Fruit fly (Drosophila melanogaster): ENCODE measurements around the gene CG13707.
A peak's percentile ranks its signal among the peaks of the same experiment; 100 is the strongest.

Gene CG13707

DNA sequence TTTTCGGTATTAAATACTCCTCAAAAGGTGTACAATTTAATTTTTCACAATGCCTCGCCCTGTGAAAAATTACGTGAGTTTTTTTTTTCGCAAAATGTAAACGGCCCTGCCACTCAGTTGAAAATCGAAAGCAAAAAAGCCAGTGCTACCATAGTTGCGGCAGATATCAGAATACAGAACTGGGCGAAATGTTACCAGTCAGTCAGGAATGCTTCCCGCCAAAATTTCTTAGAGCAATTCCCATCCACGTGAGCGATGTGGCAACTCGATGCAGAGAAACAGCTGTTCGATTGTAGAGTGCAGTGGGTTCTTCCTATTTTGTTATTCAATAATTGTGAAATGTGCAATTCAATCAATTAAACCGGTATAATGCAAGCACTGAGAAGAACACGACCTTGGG, 14.3 kb downstream of the CG13707 start, which contains the start of the genes Dhc64C and LeuRS-m:
Gene Dhc64C, minus strand, starts transcription at position 104 of the 400 bp plus-strand sequence.
Gene LeuRS-m, plus strand, starts transcription at position 270 of the 400 bp plus-strand sequence.
- TF ChIP-seq kay (GFP tag; ENCODE audit: borderline replicate concordance) (no peak), CG33017 (tag; optimal IDR thresholded peaks at IDR 0.05) (peak; percentile 2), pad (GFP tag; optimal IDR thresholded peaks at IDR 0.05) (no peak), tj (GFP tag; optimal IDR thresholded peaks at IDR 0.05) (no peak), Crg-1 (GFP tag; optimal IDR thresholded peaks at IDR 0.05) (no peak), CG14711 (tag; optimal IDR thresholded peaks at IDR 0.05) (peak; percentile 23), bab1 (GFP tag; optimal IDR thresholded peaks at IDR 0.05) (peak; percentile 66), CG5204 (GFP tag; optimal IDR thresholded peaks at IDR 0.05) (no peak), CG7101 (tag; optimal IDR thresholded peaks at IDR 0.05) (peak; percentile 25), CG7045 (GFP tag; optimal IDR thresholded peaks at IDR 0.05) (peak; percentile 5), cnc (optimal IDR thresholded peaks at IDR 0.05) (no peak), toe (GFP tag; optimal IDR thresholded peaks at IDR 0.05) (peak; percentile 63), cic (GFP tag; optimal IDR thresholded peaks at IDR 0.05) (peak; percentile 29), CG11617 (GFP tag; optimal IDR thresholded peaks at IDR 0.05) (no peak), CG1620 (GFP tag; optimal IDR thresholded peaks at IDR 0.05) (peak; percentile 53), Mnt (GFP tag; optimal IDR thresholded peaks at IDR 0.05) (peak; percentile 59), Clk (GFP tag; optimal IDR thresholded peaks at IDR 0.05) (no peak), ovo (GFP tag; optimal IDR thresholded peaks at IDR 0.05) (no peak), Hr96 (GFP tag; optimal IDR thresholded peaks at IDR 0.05) (peak; percentile 48)

DNA sequence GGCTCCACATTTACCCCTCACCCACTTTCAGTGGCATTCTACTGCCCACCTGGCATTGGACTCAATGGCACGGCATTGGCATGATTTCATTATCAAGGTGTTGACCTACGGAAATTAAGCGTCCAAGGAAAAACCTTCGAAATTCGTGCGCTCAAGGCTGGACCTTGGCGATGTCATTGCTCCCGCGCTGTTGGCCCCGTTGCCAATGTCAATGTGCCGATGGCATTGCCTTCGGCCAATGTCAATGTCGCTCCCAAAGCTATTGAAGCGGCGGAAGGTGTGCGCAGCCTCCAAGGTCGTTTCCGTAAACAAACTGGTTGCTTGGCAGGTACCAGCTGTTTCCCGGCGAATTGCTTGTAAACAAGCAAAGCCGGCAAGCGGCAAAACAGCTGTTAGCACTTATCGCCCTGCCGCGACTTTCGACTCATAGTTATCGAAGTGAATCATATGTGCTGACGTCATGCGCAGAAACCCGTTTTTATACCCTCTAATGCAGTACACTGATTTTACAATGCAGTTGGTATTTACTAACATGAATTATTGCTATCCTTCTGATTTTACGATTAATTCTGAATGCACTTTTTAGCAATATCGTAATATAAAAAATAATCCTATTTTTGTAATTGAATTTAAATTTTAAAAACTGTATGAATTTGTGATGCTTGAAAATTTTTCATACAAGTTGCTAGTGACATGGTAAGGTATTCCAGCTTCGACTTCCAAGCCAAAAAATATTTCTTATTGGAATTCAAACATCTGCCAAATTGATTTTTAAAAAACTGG, 15.4 kb downstream of the CG13707 start:
- peak; percentile 90 for TF ChIP-seq CG11617 (GFP tag; optimal IDR thresholded peaks at IDR 0.05)
- TF ChIP-seq cnc (optimal IDR thresholded peaks at IDR 0.05) = no peak
- TF ChIP-seq CG1620 (GFP tag; optimal IDR thresholded peaks at IDR 0.05) = peak; percentile 61
- TF ChIP-seq CG5204 (GFP tag; optimal IDR thresholded peaks at IDR 0.05) = peak; percentile 86
- TF ChIP-seq Crg-1 (GFP tag; optimal IDR thresholded peaks at IDR 0.05) = peak; percentile 54
- TF ChIP-seq Hr96 (GFP tag; optimal IDR thresholded peaks at IDR 0.05) = peak; percentile 65
- TF ChIP-seq toe (GFP tag; optimal IDR thresholded peaks at IDR 0.05) = peak; percentile 86
- TF ChIP-seq CG7045 (GFP tag; optimal IDR thresholded peaks at IDR 0.05) = peak; percentile 89
- TF ChIP-seq Mnt (GFP tag; optimal IDR thresholded peaks at IDR 0.05) = peak; percentile 67
- TF ChIP-seq CG14711 (tag; optimal IDR thresholded peaks at IDR 0.05) = peak; percentile 84
- TF ChIP-seq CG12768 (GFP tag; optimal IDR thresholded peaks at IDR 0.05) = peak; percentile 82
- TF ChIP-seq bab1 (GFP tag; optimal IDR thresholded peaks at IDR 0.05) = peak; percentile 93
- TF ChIP-seq CG33017 (tag; optimal IDR thresholded peaks at IDR 0.05) = peak; percentile 94
- TF ChIP-seq CG7101 (tag; optimal IDR thresholded peaks at IDR 0.05) = peak; percentile 89
- TF ChIP-seq kay (GFP tag; ENCODE audit: borderline replicate concordance) = peak; percentile 99
- TF ChIP-seq Clk (GFP tag; optimal IDR thresholded peaks at IDR 0.05) = peak; percentile 68
- peak; percentile 69 for TF ChIP-seq pad (GFP tag; optimal IDR thresholded peaks at IDR 0.05)
- peak; percentile 74 for TF ChIP-seq tj (GFP tag; optimal IDR thresholded peaks at IDR 0.05)
- TF ChIP-seq cic (GFP tag; optimal IDR thresholded peaks at IDR 0.05) = peak; percentile 60
- peak; percentile 80 for TF ChIP-seq ovo (GFP tag; optimal IDR thresholded peaks at IDR 0.05)

DNA sequence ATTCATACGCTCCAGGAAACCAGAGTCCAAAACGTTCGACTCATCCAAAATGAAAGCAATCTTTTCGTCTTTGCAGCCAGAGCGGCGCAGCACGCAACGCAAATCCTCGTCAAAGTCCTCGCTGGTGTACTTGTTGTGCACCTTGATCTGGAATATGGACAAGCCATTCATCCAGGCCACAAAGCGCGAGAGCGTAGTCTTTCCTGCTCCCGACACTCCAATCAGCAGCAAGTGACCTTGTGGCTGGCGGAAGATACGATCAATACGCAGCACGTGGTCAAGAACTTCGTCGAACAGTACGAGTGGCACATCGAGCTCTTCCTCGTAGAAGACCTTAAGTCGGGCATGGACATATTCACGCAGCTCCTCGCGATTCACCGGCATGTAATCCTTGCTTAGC, 25.7 kb downstream of the CG13707 start:
- TF ChIP-seq Clk (GFP tag; optimal IDR thresholded peaks at IDR 0.05) = no peak
- no peak for TF ChIP-seq CG1620 (GFP tag; optimal IDR thresholded peaks at IDR 0.05)
- no peak for TF ChIP-seq Hr96 (GFP tag; optimal IDR thresholded peaks at IDR 0.05)
- no peak for TF ChIP-seq pad (GFP tag; optimal IDR thresholded peaks at IDR 0.05)
- no peak for TF ChIP-seq CG7101 (tag; optimal IDR thresholded peaks at IDR 0.05)

DNA sequence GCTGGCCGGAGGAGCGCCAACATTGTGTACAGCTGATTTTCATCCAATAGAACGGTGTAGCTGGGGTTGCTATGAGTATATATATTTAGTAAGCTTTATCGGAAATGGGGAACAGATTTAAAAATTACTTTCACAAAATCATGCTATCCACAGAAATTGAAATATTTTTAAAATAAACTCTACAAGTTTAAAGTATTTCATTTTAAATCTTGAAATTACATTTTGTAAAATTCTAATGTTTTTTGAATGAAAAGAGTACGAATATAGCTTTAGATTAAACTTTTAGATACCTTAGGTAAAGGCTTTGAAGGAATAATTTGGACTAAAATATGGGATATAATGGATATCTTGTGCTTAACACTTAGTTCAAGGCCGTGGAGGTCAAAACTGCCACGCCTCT, 32.6 kb downstream of the CG13707 start, which contains the start of gene CG18808:
Gene CG18808, minus strand, starts transcription at position 101 of the 400 bp plus-strand sequence.
- TF ChIP-seq cic (GFP tag; optimal IDR thresholded peaks at IDR 0.05) (no peak), cnc (optimal IDR thresholded peaks at IDR 0.05) (no peak), ovo (GFP tag; optimal IDR thresholded peaks at IDR 0.05) (no peak), Mnt (GFP tag; optimal IDR thresholded peaks at IDR 0.05) (no peak)

DNA sequence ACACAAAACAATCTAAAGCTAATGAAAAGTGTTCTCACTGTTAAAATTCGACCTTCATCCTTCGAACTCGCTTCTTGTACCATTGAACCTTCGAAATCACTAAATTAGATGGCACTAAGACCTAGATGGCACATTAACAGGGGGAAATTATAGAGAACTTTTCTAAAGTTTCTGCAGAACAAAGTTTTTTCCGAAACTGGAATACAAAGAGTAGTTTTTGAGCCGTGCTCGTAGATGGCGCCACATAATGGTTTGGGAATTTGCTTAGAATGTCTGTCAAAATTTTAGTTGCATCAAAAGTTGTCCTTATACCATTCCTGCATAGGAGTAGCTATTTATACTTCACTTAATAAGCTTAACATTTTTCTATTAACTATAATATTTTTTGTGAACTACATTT, 34.2 kb downstream of the CG13707 start:
- TF ChIP-seq CG14711 (tag; optimal IDR thresholded peaks at IDR 0.05) (no peak), tj (GFP tag; optimal IDR thresholded peaks at IDR 0.05) (no peak), CG5204 (GFP tag; optimal IDR thresholded peaks at IDR 0.05) (no peak), Hr96 (GFP tag; optimal IDR thresholded peaks at IDR 0.05) (no peak), bab1 (GFP tag; optimal IDR thresholded peaks at IDR 0.05) (no peak), Clk (GFP tag; optimal IDR thresholded peaks at IDR 0.05) (no peak), cic (GFP tag; optimal IDR thresholded peaks at IDR 0.05) (no peak), ovo (GFP tag; optimal IDR thresholded peaks at IDR 0.05) (no peak), pad (GFP tag; optimal IDR thresholded peaks at IDR 0.05) (no peak), Mnt (GFP tag; optimal IDR thresholded peaks at IDR 0.05) (no peak), toe (GFP tag; optimal IDR thresholded peaks at IDR 0.05) (no peak), CG7045 (GFP tag; optimal IDR thresholded peaks at IDR 0.05) (no peak), CG33017 (tag; optimal IDR thresholded peaks at IDR 0.05) (no peak), CG1620 (GFP tag; optimal IDR thresholded peaks at IDR 0.05) (no peak), CG12768 (GFP tag; optimal IDR thresholded peaks at IDR 0.05) (no peak), CG11617 (GFP tag; optimal IDR thresholded peaks at IDR 0.05) (no peak), cnc (optimal IDR thresholded peaks at IDR 0.05) (no peak)

DNA sequence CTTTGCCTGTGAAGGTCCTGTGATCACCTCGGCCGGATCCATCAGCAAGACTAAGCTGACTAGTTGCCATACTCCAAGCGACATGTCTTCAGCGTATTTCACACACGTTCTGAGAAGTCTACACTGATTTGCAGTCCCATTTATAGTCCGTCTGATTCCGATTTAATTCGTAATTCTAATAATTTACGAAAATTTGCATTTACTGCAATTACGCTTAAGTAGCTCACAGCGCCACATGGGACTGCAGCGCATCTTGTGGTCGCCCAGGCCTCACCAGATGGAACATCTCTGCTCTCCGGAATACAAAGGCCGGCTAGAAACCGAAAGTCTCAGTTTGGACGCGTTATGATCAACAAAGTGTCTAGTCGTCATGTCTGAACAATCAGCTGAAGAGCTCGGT, 34.7 kb downstream of the CG13707 start, which contains the start of gene CG7509:
Gene CG7509, minus strand, starts transcription at position 101 of the 400 bp plus-strand sequence.
- TF ChIP-seq bab1 (GFP tag; optimal IDR thresholded peaks at IDR 0.05) = no peak
- no peak for TF ChIP-seq CG1620 (GFP tag; optimal IDR thresholded peaks at IDR 0.05)
- TF ChIP-seq CG7045 (GFP tag; optimal IDR thresholded peaks at IDR 0.05) = no peak
- no peak for TF ChIP-seq Mnt (GFP tag; optimal IDR thresholded peaks at IDR 0.05)
- TF ChIP-seq cic (GFP tag; optimal IDR thresholded peaks at IDR 0.05) = no peak
- no peak for TF ChIP-seq CG7101 (tag; optimal IDR thresholded peaks at IDR 0.05)
- no peak for TF ChIP-seq pad (GFP tag; optimal IDR thresholded peaks at IDR 0.05)
- no peak for TF ChIP-seq toe (GFP tag; optimal IDR thresholded peaks at IDR 0.05)
- no peak for TF ChIP-seq Crg-1 (GFP tag; optimal IDR thresholded peaks at IDR 0.05)
- TF ChIP-seq Hr96 (GFP tag; optimal IDR thresholded peaks at IDR 0.05) = no peak
- no peak for TF ChIP-seq CG11617 (GFP tag; optimal IDR thresholded peaks at IDR 0.05)
- TF ChIP-seq CG5204 (GFP tag; optimal IDR thresholded peaks at IDR 0.05) = no peak
- TF ChIP-seq CG12768 (GFP tag; optimal IDR thresholded peaks at IDR 0.05) = no peak
- no peak for TF ChIP-seq ovo (GFP tag; optimal IDR thresholded peaks at IDR 0.05)
